Worm (Caenorhabditis elegans): ENCODE results near the gene sdhb-1.

- TF ChIP-seq nhr-237 (tag; optimal IDR thresholded peaks at IDR 0.05): no peak
- TF ChIP-seq alr-1 (tag; optimal IDR thresholded peaks at IDR 0.05; ENCODE audit: borderline replicate concordance): no peak
- no peak for TF ChIP-seq ces-1 (GFP tag; optimal IDR thresholded peaks at IDR 0.05)
- TF ChIP-seq nhr-76 (tag; optimal IDR thresholded peaks at IDR 0.05): no peak
- no peak for TF ChIP-seq zip-4 (GFP tag; optimal IDR thresholded peaks at IDR 0.05)
- no peak for TF ChIP-seq aly-2 (tag; optimal IDR thresholded peaks at IDR 0.05)
- no peak for TF ChIP-seq unc-86 (tag; optimal IDR thresholded peaks at IDR 0.05)
- no peak for TF ChIP-seq ztf-4 (tag; optimal IDR thresholded peaks at IDR 0.05)
- TF ChIP-seq zag-1 (tag; optimal IDR thresholded peaks at IDR 0.05): no peak
- no peak for TF ChIP-seq rnt-1 (tag; optimal IDR thresholded peaks at IDR 0.05)
- no peak for TF ChIP-seq fkh-10 (GFP tag; optimal IDR thresholded peaks at IDR 0.05)
- no peak for TF ChIP-seq egl-27 (tag; optimal IDR thresholded peaks at IDR 0.05)
- TF ChIP-seq mep-1 (tag; optimal IDR thresholded peaks at IDR 0.05): no peak
Measured at ce11 chrII:9372393-9372792, 19.9 kb upstream of the sdhb-1 start, which contains the start of gene C06C3.3.
